Worm (Caenorhabditis elegans) whole organism, L2 larva: Measurements from ENCODE around the gene Y79H2A.3.

ENCODE experiments used
- C34F6.9 ChIP-seq: fragments of 150-350 bp; optimal IDR thresholded peaks from 2 replicates; lab custom pipeline; 2014; ENCODE audit warnings: missing biosample characterization, missing genetic modification characterization
- F13H6.1 ChIP-seq: sonication (generic microtip); optimal IDR thresholded peaks from 2 replicates; lab custom pipeline; 2016; ENCODE audit warnings: missing genetic modification characterization, missing compliant biosample characterization
- Y55F3AM.14 ChIP-seq: fragments of 200-800 bp; sonication (Bioruptor generic); optimal IDR thresholded peaks from 2 replicates; lab custom pipeline; 2018; ENCODE audit warnings: mild to moderate bottlenecking, missing genetic modification characterization, missing compliant biosample characterization
- ama-1 ChIP-seq: fragments of 150-350 bp; optimal IDR thresholded peaks from 2 replicates; lab custom pipeline; 2018; ENCODE audit warnings: inconsistent platforms
- blmp-1 ChIP-seq: sonication (generic microtip); optimal IDR thresholded peaks from 2 replicates; lab custom pipeline; 2017; ENCODE audit warnings: missing genetic modification characterization, mild to moderate bottlenecking, missing compliant biosample characterization, antibody characterized with exemption, moderate library complexity; ENCODE audit not compliant: insufficient read depth
- ceh-82 ChIP-seq: fragments of 150-350 bp; optimal IDR thresholded peaks from 2 replicates; lab custom pipeline; 2014; ENCODE audit warnings: missing biosample characterization, missing genetic modification characterization
- crh-2 ChIP-seq: sonication (generic microtip); optimal IDR thresholded peaks from 2 replicates; lab custom pipeline; 2017; ENCODE audit warnings: missing biosample characterization, missing genetic modification characterization
- dmd-4 ChIP-seq: sonication (generic microtip); optimal IDR thresholded peaks from 2 replicates; lab custom pipeline; 2017; ENCODE audit warnings: missing biosample characterization, missing genetic modification characterization
- elt-1 ChIP-seq: fragments of 150-350 bp; optimal IDR thresholded peaks from 2 replicates; lab custom pipeline; 2014; ENCODE audit warnings: missing biosample characterization, missing genetic modification characterization
- elt-3 ChIP-seq: sonication (generic microtip); optimal IDR thresholded peaks from 2 replicates; lab custom pipeline; 2017; ENCODE audit warnings: missing biosample characterization, missing genetic modification characterization
- fos-1 ChIP-seq: fragments of 150-350 bp; optimal IDR thresholded peaks from 2 replicates; lab custom pipeline; 2014; ENCODE audit warnings: missing biosample characterization, missing genetic modification characterization
- gmeb-1 ChIP-seq: fragments of 150-350 bp; optimal IDR thresholded peaks from 2 replicates; lab custom pipeline; 2014; ENCODE audit warnings: missing biosample characterization, missing genetic modification characterization
- lin-11 ChIP-seq: fragments of 150-350 bp; sonication (generic microtip); optimal IDR thresholded peaks from 2 replicates; lab custom pipeline; 2014; ENCODE audit warnings: missing biosample characterization, missing genetic modification characterization, inconsistent platforms, mixed read lengths
- lin-13 ChIP-seq: fragments of 150-350 bp; optimal IDR thresholded peaks from 2 replicates; lab custom pipeline; 2014; ENCODE audit warnings: missing biosample characterization, missing genetic modification reagents, missing genetic modification characterization
- lin-39 ChIP-seq: fragments of 150-350 bp; optimal IDR thresholded peaks from 2 replicates; lab custom pipeline; 2014; ENCODE audit warnings: missing biosample characterization, missing genetic modification reagents, missing genetic modification characterization
- lsy-2 ChIP-seq, 2 experiments: fragments of 150-350 bp in 1 of 2; sonication (generic microtip) in 1 of 2; optimal IDR thresholded peaks; 2 replicates each; lab custom pipeline; 2014 to 2017; ENCODE audit warnings: missing biosample characterization in 2 of 2, missing genetic modification characterization in 2 of 2
- mab-5 ChIP-seq: fragments of 150-350 bp; optimal IDR thresholded peaks from 2 replicates; lab custom pipeline; 2014; ENCODE audit warnings: missing biosample characterization, missing genetic modification characterization
- nhr-10 ChIP-seq: sonication (generic microtip); optimal IDR thresholded peaks from 2 replicates; lab custom pipeline; 2017; ENCODE audit warnings: missing biosample characterization, missing genetic modification characterization
- nhr-11 ChIP-seq: fragments of 150-350 bp; optimal IDR thresholded peaks from 2 replicates; lab custom pipeline; 2014; ENCODE audit warnings: missing biosample characterization, missing genetic modification characterization
- nhr-12 ChIP-seq: fragments of 150-350 bp; optimal IDR thresholded peaks from 2 replicates; lab custom pipeline; 2014; ENCODE audit warnings: missing biosample characterization, missing genetic modification characterization
- nhr-129 ChIP-seq: fragments of 150-350 bp; optimal IDR thresholded peaks from 2 replicates; lab custom pipeline; 2014; ENCODE audit warnings: missing biosample characterization, missing genetic modification characterization
- nhr-21 ChIP-seq: fragments of 150-350 bp; optimal IDR thresholded peaks from 2 replicates; lab custom pipeline; 2014; ENCODE audit warnings: missing biosample characterization, missing genetic modification characterization
- nhr-237 ChIP-seq: fragments of 150-350 bp; optimal IDR thresholded peaks from 2 replicates; lab custom pipeline; 2014; ENCODE audit warnings: missing biosample characterization, missing genetic modification characterization
- nhr-25 ChIP-seq: fragments of 150-350 bp; sonication (generic microtip); optimal IDR thresholded peaks from 3 replicates; lab custom pipeline; 2014; ENCODE audit warnings: missing biosample characterization, missing genetic modification characterization
- nhr-77 ChIP-seq: fragments of 150-350 bp; optimal IDR thresholded peaks from 2 replicates; lab custom pipeline; 2014; ENCODE audit warnings: missing biosample characterization, missing genetic modification characterization
- peb-1 ChIP-seq: fragments of 150-350 bp; optimal IDR thresholded peaks from 2 replicates; lab custom pipeline; 2014; ENCODE audit warnings: missing biosample characterization, missing genetic modification characterization
- sem-4 ChIP-seq: fragments of 150-350 bp; optimal IDR thresholded peaks from 2 replicates; lab custom pipeline; 2014; ENCODE audit warnings: missing biosample characterization, missing genetic modification reagents, missing genetic modification characterization
- skn-1 ChIP-seq: sonication (generic microtip); optimal IDR thresholded peaks from 2 replicates; lab custom pipeline; 2017; ENCODE audit warnings: missing biosample characterization, missing genetic modification characterization
- sma-9 ChIP-seq, 2 experiments: fragments of 150-350 bp in 1 of 2; sonication (generic microtip) in 1 of 2; optimal IDR thresholded peaks; 2 replicates each; lab custom pipeline; 2014 to 2016; ENCODE audit warnings: missing genetic modification characterization in 2 of 2, mild to moderate bottlenecking in 1 of 2, missing biosample characterization in 1 of 2, missing compliant biosample characterization in 1 of 2, missing genetic modification reagents in 1 of 2, moderate library complexity in 1 of 2
- unc-39 ChIP-seq: fragments of 150-350 bp; optimal IDR thresholded peaks from 2 replicates; lab custom pipeline; 2014; ENCODE audit warnings: missing biosample characterization, missing genetic modification characterization
- unc-55 ChIP-seq: fragments of 150-350 bp; sonication (generic microtip); optimal IDR thresholded peaks from 3 replicates; lab custom pipeline; 2014; ENCODE audit warnings: missing biosample characterization, missing genetic modification reagents, missing genetic modification characterization
- zag-1 ChIP-seq: fragments of 150-350 bp; optimal IDR thresholded peaks from 2 replicates; lab custom pipeline; 2014; ENCODE audit warnings: missing biosample characterization, missing genetic modification characterization
- ztf-4 ChIP-seq: fragments of 150-350 bp; optimal IDR thresholded peaks from 2 replicates; lab custom pipeline; 2014; ENCODE audit warnings: missing biosample characterization, missing genetic modification characterization

The Y79H2A.3 gene

DNA sequence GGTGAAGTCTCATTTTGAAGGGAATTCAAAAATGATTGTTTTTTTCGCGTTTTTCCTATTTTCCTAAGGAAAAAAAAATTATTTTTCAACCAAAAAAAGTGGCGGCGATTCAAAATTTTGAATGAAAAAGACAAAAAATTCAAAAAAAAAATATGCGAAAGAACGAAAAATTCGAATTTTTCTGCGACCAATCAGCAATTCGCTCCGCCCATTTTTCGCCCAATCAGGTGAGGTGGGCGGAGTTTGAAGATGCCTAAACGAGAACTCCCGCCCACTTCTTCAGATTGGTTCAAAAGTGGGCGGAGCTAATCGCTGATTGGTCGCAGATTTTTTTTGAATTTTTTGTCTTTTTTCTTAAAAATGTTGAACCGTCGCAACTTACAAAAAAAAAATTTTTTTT is 11.8 kb upstream of the Y79H2A.3 start:
- TF ChIP-seq nhr-129 (tag; lab: Kevin White, UChicago) (no peak), nhr-11 (tag; lab: Kevin White, UChicago) (no peak), blmp-1 (tag; lab: Kevin White, UChicago) (no peak), nhr-25 (no peak), skn-1 (tag; lab: Kevin White, UChicago) (no peak), lin-11 (tag; lab: Kevin White, UChicago) (no peak), nhr-21 (tag; lab: Kevin White, UChicago) (no peak), mab-5 (tag; lab: Kevin White, UChicago) (no peak), ama-1 (lab: Kevin White, UChicago) (no peak), nhr-10 (tag; lab: Kevin White, UChicago) (no peak), sem-4 (no peak), zag-1 (no peak), nhr-77 (tag; lab: Kevin White, UChicago) (no peak)

DNA sequence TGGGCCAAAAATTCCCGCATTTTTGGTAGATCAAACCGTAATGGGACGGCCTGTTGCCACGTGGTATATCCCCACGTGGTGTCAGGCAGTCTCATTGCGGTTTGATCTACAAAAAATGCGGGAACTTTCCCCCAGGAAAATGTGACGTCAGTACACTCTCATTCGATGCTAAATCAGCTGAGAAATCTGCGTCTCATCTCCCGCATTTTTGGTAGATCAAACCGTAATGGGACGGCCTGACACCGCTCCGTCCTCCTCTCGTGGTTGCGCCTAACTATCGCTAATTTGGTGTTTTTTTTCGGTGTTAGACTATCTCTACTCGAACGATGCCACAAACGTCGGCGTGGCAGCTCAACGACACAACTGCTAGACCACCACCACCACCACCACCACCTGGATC is 9.3 kb upstream of the Y79H2A.3 start, which contains the start of gene zyg-8:
Gene zyg-8, plus strand, starts transcription at position 301 of the 400 bp plus-strand sequence.
- no peak for TF ChIP-seq C34F6.9
- no peak for TF ChIP-seq elt-3
- no peak for TF ChIP-seq F13H6.1
- TF ChIP-seq blmp-1 (tag; lab: Kevin White, UChicago) = no peak
- TF ChIP-seq nhr-25 = no peak
- TF ChIP-seq mab-5 (tag; lab: Kevin White, UChicago) = no peak
- TF ChIP-seq nhr-12 (tag; lab: Kevin White, UChicago) = no peak
- TF ChIP-seq nhr-237 (tag; lab: Kevin White, UChicago) = no peak
- TF ChIP-seq sem-4 = no peak
- TF ChIP-seq sma-9 (GFP tag; optimal IDR thresholded peaks at IDR 0.05; lab: Kevin White, UChicago) = no peak
- no peak for TF ChIP-seq sma-9 (tag; optimal IDR thresholded peaks at IDR 0.05; lab: Kevin White, UChicago)
- TF ChIP-seq skn-1 (tag; lab: Kevin White, UChicago) = no peak

DNA sequence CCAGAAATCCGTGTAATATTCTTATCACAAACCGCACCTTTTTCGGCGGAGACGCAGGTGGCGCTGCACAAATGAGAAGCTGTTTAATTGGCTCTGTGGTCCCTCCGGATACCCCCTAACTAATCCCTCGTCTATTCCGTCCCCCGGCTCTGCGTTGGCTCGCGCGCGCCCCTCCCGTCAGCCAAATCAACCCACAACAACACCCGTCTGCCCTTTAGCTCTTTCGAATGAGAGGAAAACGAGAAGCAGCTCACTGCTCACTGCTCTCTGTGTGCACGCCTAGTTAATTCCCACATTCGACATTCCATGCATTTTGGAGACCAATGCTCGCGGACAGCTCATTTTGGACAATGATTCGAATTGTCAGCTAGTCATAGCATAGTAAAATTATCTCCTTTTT is 8.0 kb upstream of the Y79H2A.3 start:
- no peak for TF ChIP-seq elt-3
- TF ChIP-seq nhr-10 (tag; lab: Kevin White, UChicago) = no peak
- TF ChIP-seq dmd-4 (tag; lab: Kevin White, UChicago) = no peak
- TF ChIP-seq unc-39 (tag; lab: Kevin White, UChicago) = no peak
- no peak for TF ChIP-seq zag-1
- TF ChIP-seq peb-1 = no peak
- no peak for TF ChIP-seq ztf-4 (tag; lab: Kevin White, UChicago)
- no peak for TF ChIP-seq elt-1 (tag; lab: Kevin White, UChicago)
- TF ChIP-seq C34F6.9 = no peak

DNA sequence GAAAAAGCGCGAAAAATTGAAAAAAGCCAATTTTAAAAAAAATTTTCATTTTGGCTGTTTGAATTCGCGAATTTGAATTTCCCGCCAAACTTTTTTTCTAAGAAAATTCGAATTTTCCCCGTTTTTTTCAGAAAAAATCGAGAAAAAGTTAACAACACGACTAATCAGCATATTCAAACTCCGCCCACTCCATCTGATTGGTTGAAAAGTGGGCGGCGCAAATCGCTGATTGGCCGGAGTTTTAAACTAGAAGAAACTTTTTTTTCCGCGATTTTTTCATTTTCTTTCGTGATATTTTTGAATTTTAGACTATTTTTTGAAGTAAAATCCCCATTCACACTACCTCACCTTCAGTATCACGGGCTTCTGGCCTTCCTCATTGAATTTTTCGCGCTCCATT is 7.4 kb upstream of the Y79H2A.3 start:
- TF ChIP-seq ceh-82 (no peak), lin-39 (tag; lab: Kevin White, UChicago) (no peak)

DNA sequence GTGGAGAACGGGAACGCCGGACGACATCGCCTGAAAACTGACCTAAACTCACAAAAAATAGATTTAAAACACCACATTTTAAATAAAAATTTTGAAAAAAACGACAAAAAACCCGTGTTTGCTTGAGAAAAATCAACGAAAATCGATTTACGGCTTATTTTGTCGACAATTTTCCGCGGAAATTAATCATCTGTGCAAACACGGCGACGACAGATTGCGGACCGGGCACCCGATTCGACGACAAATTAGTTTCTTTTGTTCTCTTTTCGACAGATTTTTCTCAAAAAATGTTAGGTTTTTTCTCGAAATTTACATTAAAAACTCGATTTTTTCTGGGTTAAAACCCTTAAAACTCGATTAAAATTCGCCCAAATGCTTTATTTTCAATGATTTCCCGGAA is 6.3 kb upstream of the Y79H2A.3 start, which contains the start of gene arx-3:
Gene arx-3, minus strand, starts transcription at position 30 of the 400 bp plus-strand sequence.
- TF ChIP-seq unc-55 (GFP tag; lab: Kevin White, UChicago) (peak; percentile 58), fos-1 (tag; lab: Kevin White, UChicago) (peak; percentile 13), lin-39 (tag; lab: Kevin White, UChicago) (no peak), sem-4 (peak; percentile 35), lsy-2 (tag; optimal IDR thresholded peaks at IDR 0.05; lab: Kevin White, UChicago) (peak; percentile 53 to 57), nhr-129 (tag; lab: Kevin White, UChicago) (no peak), gmeb-1 (tag; lab: Kevin White, UChicago) (peak; percentile 42), lin-13 (GFP tag; lab: Kevin White, UChicago) (peak; percentile 10), Y55F3AM.14 (no peak), crh-2 (peak; percentile 30), C34F6.9 (peak; percentile 52), mab-5 (tag; lab: Kevin White, UChicago) (peak; percentile 31), nhr-25 (peak; percentile 41)

DNA sequence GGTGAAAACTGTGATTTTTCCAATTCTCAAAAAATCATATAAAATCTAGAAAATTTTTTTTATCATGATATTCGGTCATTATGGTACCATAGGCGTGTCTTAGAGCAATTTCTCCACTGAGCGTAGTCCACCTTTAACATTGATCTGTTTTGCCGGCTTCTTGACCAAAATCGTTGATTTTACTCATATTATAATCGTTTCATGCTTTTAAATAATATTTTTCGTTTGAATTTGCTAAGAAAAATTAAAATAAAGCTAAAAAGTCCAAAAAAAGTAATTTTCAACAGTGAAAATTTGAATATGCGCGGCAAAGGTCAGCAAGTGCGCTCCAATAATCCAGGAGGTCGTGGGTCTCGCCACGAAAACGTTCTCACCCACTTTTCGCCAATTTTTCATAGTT is 11.1 kb downstream of the Y79H2A.3 start, which contains the start of gene Y79H2A.4:
Gene Y79H2A.4, plus strand, starts transcription at position 301 of the 400 bp plus-strand sequence.
- TF ChIP-seq sem-4 = no peak
- no peak for TF ChIP-seq sma-9 (GFP tag; optimal IDR thresholded peaks at IDR 0.05; lab: Kevin White, UChicago)
- TF ChIP-seq sma-9 (tag; optimal IDR thresholded peaks at IDR 0.05; lab: Kevin White, UChicago) = no peak
- no peak for TF ChIP-seq C34F6.9
